Worm (Caenorhabditis elegans) whole organism, late embryonic: ENCODE measurements around the gene pir-1.

Experiments
- C08G9.2 ChIP-seq: sonication (generic microtip); optimal IDR thresholded peaks from 2 replicates; lab custom pipeline; 2016; ENCODE audit warnings: mild to moderate bottlenecking, missing genetic modification characterization, moderate library complexity, missing compliant biosample characterization
- ztf-16 ChIP-seq: sonication (generic microtip); optimal IDR thresholded peaks from 2 replicates; lab custom pipeline; 2017; ENCODE audit warnings: missing genetic modification characterization, missing compliant biosample characterization

DNA sequence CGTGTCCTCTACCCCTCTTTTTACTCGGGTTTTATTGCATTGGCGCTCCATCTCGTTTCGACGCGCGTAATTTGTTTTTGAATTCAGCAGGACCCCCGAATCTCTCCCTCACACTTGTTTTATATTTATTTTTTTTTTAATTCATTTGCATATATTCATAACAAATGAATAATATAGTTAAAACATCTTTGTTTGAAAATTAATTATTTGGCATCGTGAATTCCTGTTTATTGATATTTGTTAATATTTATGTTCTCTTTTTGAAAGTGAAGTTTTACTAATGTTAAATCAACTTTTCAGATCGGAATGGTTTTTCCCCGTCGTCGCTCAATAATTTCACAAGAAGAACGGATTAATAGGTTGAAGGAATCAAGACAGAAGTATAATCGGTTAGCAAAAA lies 45.9 kb downstream of the pir-1 start, which contains the start of gene ZK1067.3:
- TF ChIP-seq ztf-16 (tag; lab: Kevin White, UChicago): no peak
- TF ChIP-seq C08G9.2: no peak
